Fruit fly (Drosophila melanogaster) whole organism, prepupa: ENCODE results near the gene Dpy-30L1.

Experiments
- Blimp-1 ChIP-seq: fragments of 200-800 bp; sonication (Bioruptor generic); optimal IDR thresholded peaks from 3 replicates; lab custom pipeline; 2017; ENCODE audit warnings: missing biosample characterization, missing genetic modification characterization, mild to moderate bottlenecking, moderate library complexity, missing genetic modification reagents
- CG10631 ChIP-seq: fragments of 200-800 bp; sonication (Bioruptor generic); optimal IDR thresholded peaks from 2 replicates; lab custom pipeline; 2016; ENCODE audit warnings: missing biosample characterization, missing genetic modification characterization
- CG11294 ChIP-seq: fragments of 200-800 bp; sonication (Bioruptor generic); IDR thresholded peaks from 2 replicates; pipeline ENCODE4 v1.3.6; 2022; ENCODE audit warnings: missing biosample characterization, missing genetic modification characterization
- CG11762 ChIP-seq: fragments of 200-800 bp; sonication (Bioruptor generic); optimal IDR thresholded peaks from 3 replicates; lab custom pipeline; 2016; ENCODE audit warnings: missing biosample characterization, missing genetic modification characterization; ENCODE audit not compliant: insufficient read depth
- CG11902 ChIP-seq: fragments of 200-800 bp; sonication (Bioruptor generic); optimal IDR thresholded peaks from 3 replicates; lab custom pipeline; 2016; ENCODE audit warnings: missing biosample characterization, missing genetic modification characterization
- CG15336 ChIP-seq: fragments of 200-800 bp; sonication (Bioruptor generic); IDR thresholded peaks from 2 replicates; pipeline ENCODE4 v1.3.6; 2022; ENCODE audit warnings: missing biosample characterization, missing genetic modification characterization
- CG31627 ChIP-seq: fragments of 200-800 bp; sonication (Bioruptor generic); optimal IDR thresholded peaks from 3 replicates; lab custom pipeline; 2016; ENCODE audit warnings: missing biosample characterization, missing genetic modification characterization
- CG32006 ChIP-seq: fragments of 200-800 bp; sonication (Bioruptor generic); optimal IDR thresholded peaks from 3 replicates; lab custom pipeline; 2017; ENCODE audit warnings: missing biosample characterization, mild to moderate bottlenecking, missing genetic modification characterization
- CG3919 ChIP-seq: fragments of 200-800 bp; sonication (Bioruptor generic); optimal IDR thresholded peaks from 3 replicates; lab custom pipeline; 2016; ENCODE audit warnings: missing biosample characterization, missing genetic modification characterization
- CG6163 ChIP-seq: fragments of 200-800 bp; sonication (Bioruptor generic); IDR thresholded peaks from 3 replicates; pipeline ENCODE4 v1.3.6; 2022; ENCODE audit warnings: missing biosample characterization, missing genetic modification characterization
- CG6276 ChIP-seq: fragments of 200-800 bp; sonication (Bioruptor generic); optimal IDR thresholded peaks from 2 replicates; lab custom pipeline; 2017; ENCODE audit warnings: missing biosample characterization, mild to moderate bottlenecking, missing genetic modification characterization
- CG6792 ChIP-seq: fragments of 200-800 bp; sonication (Bioruptor generic); optimal IDR thresholded peaks from 3 replicates; lab custom pipeline; 2016; ENCODE audit warnings: missing biosample characterization, missing genetic modification characterization
- CG8119 ChIP-seq: fragments of 200-800 bp; sonication (Bioruptor generic); IDR thresholded peaks from 3 replicates; pipeline ENCODE4 v1.3.6; 2022; ENCODE audit warnings: missing biosample characterization, missing genetic modification characterization
- CG8632 ChIP-seq: fragments of 200-800 bp; sonication (Bioruptor generic); optimal IDR thresholded peaks from 3 replicates; lab custom pipeline; 2016; ENCODE audit warnings: missing biosample characterization, missing genetic modification characterization
- Eip75B ChIP-seq: fragments of 200-800 bp; sonication (Bioruptor generic); optimal IDR thresholded peaks from 3 replicates; lab custom pipeline; 2016; ENCODE audit warnings: missing biosample characterization, missing genetic modification characterization
- Eip78C ChIP-seq: fragments of 200-800 bp; sonication (Bioruptor generic); peaks from one replicate; lab custom pipeline; 2016; ENCODE audit warnings: missing biosample characterization, missing genetic modification characterization
- Eip93F ChIP-seq: fragments of 200-800 bp; sonication (Bioruptor generic); optimal IDR thresholded peaks from 2 replicates; lab custom pipeline; 2016; ENCODE audit warnings: missing biosample characterization, mild to moderate bottlenecking, missing genetic modification characterization
- Ets96B ChIP-seq: fragments of 200-800 bp; optimal IDR thresholded peaks from 2 replicates; lab custom pipeline; 2019; ENCODE audit warnings: missing biosample characterization, mild to moderate bottlenecking, missing genetic modification characterization, moderate library complexity
- Gug ChIP-seq: fragments of 200-800 bp; sonication (Bioruptor generic); IDR thresholded peaks from 2 replicates; pipeline ENCODE4 v1.3.6; 2022; ENCODE audit warnings: missing biosample characterization, missing genetic modification characterization
- Hr39 ChIP-seq: fragments of 200-800 bp; sonication (Bioruptor generic); optimal IDR thresholded peaks from 2 replicates; lab custom pipeline; 2016; ENCODE audit warnings: missing biosample characterization, missing genetic modification characterization
- Hr4 ChIP-seq: fragments of 200-800 bp; sonication (Bioruptor generic); optimal IDR thresholded peaks from 3 replicates; lab custom pipeline; 2016; ENCODE audit warnings: missing biosample characterization, missing genetic modification characterization
- Lpt ChIP-seq: fragments of 200-800 bp; sonication (Bioruptor generic); optimal IDR thresholded peaks from 3 replicates; lab custom pipeline; 2016; ENCODE audit warnings: missing biosample characterization, missing genetic modification characterization
- Met ChIP-seq: fragments of 200-800 bp; sonication (Bioruptor generic); optimal IDR thresholded peaks from 3 replicates; lab custom pipeline; 2016; ENCODE audit warnings: missing biosample characterization, missing genetic modification characterization
- Sox14 ChIP-seq: fragments of 200-800 bp; sonication (Bioruptor generic); optimal IDR thresholded peaks from 3 replicates; lab custom pipeline; 2016; ENCODE audit warnings: missing biosample characterization, missing genetic modification characterization
- Sox15 ChIP-seq: fragments of 200-800 bp; sonication (Bioruptor generic); optimal IDR thresholded peaks from 3 replicates; lab custom pipeline; 2016; ENCODE audit warnings: missing biosample characterization, missing genetic modification characterization
- acj6 ChIP-seq: fragments of 200-800 bp; sonication (Bioruptor generic); optimal IDR thresholded peaks from 3 replicates; lab custom pipeline; 2016; ENCODE audit warnings: missing biosample characterization, missing genetic modification characterization
- cyc ChIP-seq: fragments of 200-800 bp; sonication (Bioruptor generic); optimal IDR thresholded peaks from 3 replicates; lab custom pipeline; 2016; ENCODE audit warnings: missing biosample characterization, missing genetic modification characterization
- dac ChIP-seq: fragments of 200-800 bp; sonication (Bioruptor generic); optimal IDR thresholded peaks from 2 replicates; lab custom pipeline; 2017; ENCODE audit warnings: missing biosample characterization, mild to moderate bottlenecking, missing genetic modification characterization
- dsx ChIP-seq: fragments of 200-800 bp; optimal IDR thresholded peaks from 3 replicates; lab custom pipeline; 2019; ENCODE audit warnings: missing biosample characterization, mild to moderate bottlenecking, missing genetic modification characterization, moderate library complexity; ENCODE audit not compliant: poor library complexity, severe bottlenecking
- eg ChIP-seq: fragments of 200-800 bp; sonication (Bioruptor generic); IDR thresholded peaks from 3 replicates; pipeline ENCODE4 v1.3.6; 2022; ENCODE audit warnings: missing biosample characterization, missing genetic modification characterization
- esn ChIP-seq: fragments of 200-800 bp; sonication (Bioruptor generic); optimal IDR thresholded peaks from 2 replicates; lab custom pipeline; 2016; ENCODE audit warnings: missing biosample characterization, mild to moderate bottlenecking, missing genetic modification characterization, moderate library complexity
- fkh ChIP-seq: fragments of 200-800 bp; sonication (Bioruptor generic); optimal IDR thresholded peaks from 3 replicates; lab custom pipeline; 2017; ENCODE audit warnings: missing biosample characterization, mild to moderate bottlenecking, missing genetic modification characterization, moderate library complexity
- lz ChIP-seq: fragments of 200-800 bp; sonication (Bioruptor generic); optimal IDR thresholded peaks from 3 replicates; lab custom pipeline; 2016; ENCODE audit warnings: missing biosample characterization, missing genetic modification characterization
- net ChIP-seq: fragments of 200-800 bp; sonication (Bioruptor generic); optimal IDR thresholded peaks from 3 replicates; lab custom pipeline; 2016; ENCODE audit warnings: missing biosample characterization, missing genetic modification characterization
- pdm3 ChIP-seq: fragments of 200-800 bp; sonication (Bioruptor generic); optimal IDR thresholded peaks from 3 replicates; lab custom pipeline; 2016; ENCODE audit warnings: missing biosample characterization, missing genetic modification characterization
- salr ChIP-seq, 2 experiments: fragments of 200-800 bp; sonication (Bioruptor generic); optimal IDR thresholded peaks; 3 replicates each; lab custom pipeline; 2016 to 2018; ENCODE audit warnings: missing biosample characterization in 2 of 2, missing genetic modification characterization in 2 of 2, mild to moderate bottlenecking in 1 of 2
- spab ChIP-seq: fragments of 200-800 bp; sonication (Bioruptor generic); optimal IDR thresholded peaks from 2 replicates; lab custom pipeline; 2017; ENCODE audit warnings: missing biosample characterization, mild to moderate bottlenecking, missing genetic modification characterization, missing genetic modification reagents
- svp ChIP-seq: fragments of 200-800 bp; sonication (Bioruptor generic); peaks from one replicate; lab custom pipeline; 2016; ENCODE audit warnings: missing biosample characterization, missing genetic modification characterization
- vri ChIP-seq: fragments of 200-800 bp; sonication (Bioruptor generic); optimal IDR thresholded peaks from 3 replicates; lab custom pipeline; 2016; ENCODE audit warnings: missing biosample characterization, mild to moderate bottlenecking, missing genetic modification characterization

The Dpy-30L1 gene

dm6 chr2L:10748218-10748617 is 15.8 kb downstream of the Dpy-30L1 start:
- TF ChIP-seq Hr4 (GFP tag; lab: Kevin White, UChicago) (peak; percentile 76), CG6792 (no peak), CG11902 (no peak), Gug (GFP tag; lab: Robert Waterston, UW) (peak; percentile 39), Blimp-1 (GFP tag; lab: Kevin White, UChicago) (no peak), dsx (GFP tag; lab: Kevin White, UChicago) (no peak), CG3919 (GFP tag; lab: Kevin White, UChicago) (peak; percentile 48), CG11762 (peak; percentile 22), CG6276 (peak; percentile 47), dac (GFP tag; lab: Kevin White, UChicago) (no peak), svp (GFP tag; lab: Kevin White, UChicago) (peak; percentile 66), CG8632 (no peak), CG10631 (GFP tag; lab: Kevin White, UChicago) (no peak), CG31627 (peak; percentile 7), lz (GFP tag; lab: Kevin White, UChicago) (peak; percentile 7), cyc (GFP tag; lab: Kevin White, UChicago) (peak; percentile 21), net (GFP tag; lab: Kevin White, UChicago) (peak; percentile 56), fkh (no peak), Lpt (GFP tag; lab: Kevin White, UChicago) (peak; percentile 35), CG11294 (GFP tag; lab: Robert Waterston, UW) (0 out of 2 replicates have a peak, but pooled peaks have one; percentile 9), Eip75B (GFP tag; lab: Kevin White, UChicago) (no peak), Sox14 (no peak), esn (GFP tag; lab: Kevin White, UChicago) (no peak), Met (no peak), CG15336 (GFP tag; lab: Robert Waterston, UW) (peak; percentile 76), CG6163 (GFP tag; lab: Robert Waterston, UW) (peak; percentile 65; the same call in 1 of the 3 replicates), Sox15 (GFP tag; lab: Kevin White, UChicago) (no peak), acj6 (GFP tag; lab: Kevin White, UChicago) (peak; percentile 41), eg (GFP tag; lab: Robert Waterston, UW) (peak; percentile 80), vri (no peak), spab (no peak), Eip93F (GFP tag; lab: Kevin White, UChicago) (no peak), Hr39 (peak; percentile 10), salr (GFP tag; optimal IDR thresholded peaks at IDR 0.05; lab: Kevin White, UChicago) (peak in 1 of 2 experiments; percentile 39), CG32006 (GFP tag; lab: Kevin White, UChicago) (peak; percentile 62), pdm3 (GFP tag; lab: Kevin White, UChicago) (no peak), Ets96B (tag; lab: Kevin White, UChicago) (no peak), Eip78C (GFP tag; lab: Kevin White, UChicago) (peak; percentile 80), CG8119 (GFP tag; lab: Robert Waterston, UW) (peak; percentile 60; the same call in 2 of the 3 replicates)

DNA sequence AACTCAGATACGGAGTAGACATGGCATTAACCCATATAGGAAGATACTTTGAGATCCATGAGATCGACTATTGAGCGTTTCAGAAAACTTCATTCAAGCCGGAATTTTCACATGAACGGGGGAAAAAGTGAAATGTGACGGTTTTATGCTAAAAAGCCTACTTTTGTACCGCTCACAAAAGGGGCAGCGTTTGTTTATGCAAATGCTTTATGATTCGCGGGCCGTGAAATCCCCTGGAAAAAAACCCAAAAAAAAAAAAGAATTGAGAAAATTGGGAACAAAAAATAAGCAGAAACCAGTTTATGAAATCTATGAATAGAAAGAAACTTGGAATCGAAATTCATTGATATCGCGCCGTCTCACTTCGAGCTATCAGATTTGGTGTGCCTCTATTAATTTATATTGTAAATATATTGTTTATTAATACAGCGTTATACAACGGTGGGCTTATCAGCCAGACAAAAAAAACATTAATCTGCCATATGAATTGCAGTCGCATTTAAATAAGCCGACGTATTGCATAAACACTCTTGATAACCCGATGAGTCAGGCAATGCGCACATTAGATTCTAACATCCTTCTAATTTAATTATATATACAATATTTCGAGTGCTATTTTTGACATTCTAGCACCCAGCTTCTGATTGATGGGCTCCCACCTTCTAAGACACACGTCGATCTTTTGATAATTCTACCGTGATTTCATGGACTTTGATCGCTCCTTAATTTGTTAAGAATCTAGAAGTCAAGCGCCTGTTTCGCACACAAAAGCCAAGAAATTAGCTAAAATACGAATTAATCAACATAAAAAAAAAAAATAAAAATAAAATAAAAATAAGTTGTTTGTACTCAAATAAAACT is 17.4 kb downstream of the Dpy-30L1 start:
- TF ChIP-seq svp (GFP tag; lab: Kevin White, UChicago) (peak; percentile 62), CG11902 (no peak), vri (peak; percentile 43)
